Worm (Caenorhabditis elegans) whole organism, late embryonic: ENCODE results near the gene pigt-1.
A peak's percentile ranks its signal among the peaks of the same experiment; 100 is the strongest.

Experiments used
- C08G9.2 ChIP-seq: sonication (generic microtip); optimal IDR thresholded peaks from 2 replicates; lab custom pipeline; 2016; ENCODE audit warnings: mild to moderate bottlenecking, missing genetic modification characterization, moderate library complexity, missing compliant biosample characterization
- C38D4.7 ChIP-seq: fragments of 200-800 bp; sonication (Bioruptor generic); optimal IDR thresholded peaks from 2 replicates; lab custom pipeline; 2018; ENCODE audit warnings: mild to moderate bottlenecking, missing genetic modification characterization, moderate library complexity, missing compliant biosample characterization
- T23F11.4 ChIP-seq: fragments of 200-800 bp; sonication (Bioruptor generic); optimal IDR thresholded peaks from 2 replicates; lab custom pipeline; 2018; ENCODE audit warnings: mild to moderate bottlenecking, missing genetic modification characterization, missing compliant biosample characterization
- ahr-1 ChIP-seq: sonication (generic microtip); optimal IDR thresholded peaks from 2 replicates; lab custom pipeline; 2016; ENCODE audit warnings: missing genetic modification characterization, missing compliant biosample characterization
- ceh-14 ChIP-seq: sonication (generic microtip); optimal IDR thresholded peaks from 2 replicates; lab custom pipeline; 2016; ENCODE audit warnings: missing genotype, missing genetic modification characterization, missing compliant biosample characterization
- ceh-18 ChIP-seq: sonication (generic microtip); optimal IDR thresholded peaks from 2 replicates; lab custom pipeline; 2016; ENCODE audit warnings: missing genetic modification characterization, missing compliant biosample characterization
- ceh-2 ChIP-seq: sonication (generic microtip); optimal IDR thresholded peaks from 2 replicates; lab custom pipeline; 2016; ENCODE audit warnings: missing genotype, missing genetic modification characterization, missing compliant biosample characterization
- ceh-22 ChIP-seq: sonication (generic microtip); optimal IDR thresholded peaks from 2 replicates; lab custom pipeline; 2017; ENCODE audit warnings: missing biosample characterization, missing genetic modification characterization
- ceh-31 ChIP-seq: sonication (generic microtip); optimal IDR thresholded peaks from 2 replicates; lab custom pipeline; 2016; ENCODE audit warnings: missing genetic modification characterization, missing compliant biosample characterization
- ceh-34 ChIP-seq: sonication (generic microtip); optimal IDR thresholded peaks from 2 replicates; lab custom pipeline; 2016; ENCODE audit warnings: mild to moderate bottlenecking, missing genetic modification characterization, missing compliant biosample characterization
- ceh-45 ChIP-seq: fragments of 200-800 bp; sonication (Bioruptor generic); IDR thresholded peaks from 2 replicates; pipeline ENCODE4 v1.3.6; 2022; ENCODE audit warnings: missing genetic modification reagents, missing genetic modification characterization, missing compliant biosample characterization
- ceh-6 ChIP-seq: fragments of 200-800 bp; sonication (Bioruptor generic); optimal IDR thresholded peaks from 2 replicates; lab custom pipeline; 2018; ENCODE audit warnings: mild to moderate bottlenecking, missing genetic modification characterization, missing compliant biosample characterization
- elt-2 ChIP-seq: sonication (generic microtip); optimal IDR thresholded peaks from 2 replicates; lab custom pipeline; 2016; ENCODE audit warnings: missing genetic modification reagents, missing genetic modification characterization, missing compliant biosample characterization
- ets-4 ChIP-seq: sonication (generic microtip); optimal IDR thresholded peaks from 2 replicates; lab custom pipeline; 2016; ENCODE audit warnings: missing genetic modification characterization, missing compliant biosample characterization
- fax-1 ChIP-seq: sonication (generic microtip); optimal IDR thresholded peaks from 2 replicates; lab custom pipeline; 2016; ENCODE audit warnings: missing genotype, missing genetic modification characterization, missing compliant biosample characterization
- fkh-10 ChIP-seq: fragments of 150-350 bp; optimal IDR thresholded peaks from 2 replicates; lab custom pipeline; 2014; ENCODE audit warnings: missing biosample characterization, missing genetic modification reagents, missing genetic modification characterization
- fkh-6 ChIP-seq: sonication (generic microtip); optimal IDR thresholded peaks from 2 replicates; lab custom pipeline; 2016; ENCODE audit warnings: missing genetic modification characterization, missing compliant biosample characterization
- hlh-15 ChIP-seq: sonication (generic microtip); optimal IDR thresholded peaks from 2 replicates; lab custom pipeline; 2016; ENCODE audit warnings: missing genetic modification characterization, missing compliant biosample characterization
- hlh-8 ChIP-seq: sonication (generic microtip); optimal IDR thresholded peaks from 2 replicates; lab custom pipeline; 2016; ENCODE audit warnings: missing genotype, missing genetic modification characterization, missing compliant biosample characterization
- mec-3 ChIP-seq: sonication (generic microtip); optimal IDR thresholded peaks from 2 replicates; lab custom pipeline; 2016; ENCODE audit warnings: borderline replicate concordance, missing genetic modification characterization, missing compliant biosample characterization
- nfya-1 ChIP-seq: sonication (generic microtip); optimal IDR thresholded peaks from 2 replicates; lab custom pipeline; 2017; ENCODE audit warnings: missing genetic modification characterization, mild to moderate bottlenecking, missing compliant biosample characterization, antibody characterized with exemption, moderate library complexity
- nhr-232 ChIP-seq: sonication (generic microtip); optimal IDR thresholded peaks from 2 replicates; lab custom pipeline; 2016; ENCODE audit warnings: missing genetic modification characterization, missing compliant biosample characterization
- odd-2 ChIP-seq: sonication (generic microtip); optimal IDR thresholded peaks from 2 replicates; lab custom pipeline; 2017; ENCODE audit warnings: antibody characterized with exemption, mild to moderate bottlenecking, missing genetic modification characterization, missing compliant biosample characterization
- pag-3 ChIP-seq: sonication (generic microtip); optimal IDR thresholded peaks from 2 replicates; lab custom pipeline; 2016; ENCODE audit warnings: missing compliant biosample characterization, missing genetic modification characterization, borderline replicate concordance
- pat-9 ChIP-seq: fragments of 200-800 bp; sonication (Bioruptor generic); optimal IDR thresholded peaks from 2 replicates; lab custom pipeline; 2018; ENCODE audit warnings: mild to moderate bottlenecking, missing genetic modification characterization, moderate library complexity, missing compliant biosample characterization
- pha-2 ChIP-seq: sonication (generic microtip); optimal IDR thresholded peaks from 2 replicates; lab custom pipeline; 2017; ENCODE audit warnings: mild to moderate bottlenecking, missing genetic modification characterization, missing compliant biosample characterization
- pha-4 ChIP-seq: fragments of 150-350 bp; optimal IDR thresholded peaks from 2 replicates; lab custom pipeline; 2018; ENCODE audit warnings: missing biosample characterization, missing genetic modification reagents, missing genetic modification characterization
- pqm-1 ChIP-seq: sonication (generic microtip); optimal IDR thresholded peaks from 2 replicates; lab custom pipeline; 2016; ENCODE audit warnings: missing genetic modification characterization, missing compliant biosample characterization
- ref-2 ChIP-seq: sonication (generic microtip); optimal IDR thresholded peaks from 2 replicates; lab custom pipeline; 2016; ENCODE audit warnings: missing genetic modification characterization, missing compliant biosample characterization
- rnt-1 ChIP-seq: sonication (generic microtip); optimal IDR thresholded peaks from 2 replicates; lab custom pipeline; 2016; ENCODE audit warnings: missing genetic modification characterization, missing compliant biosample characterization
- syd-9 ChIP-seq: sonication (generic microtip); optimal IDR thresholded peaks from 2 replicates; lab custom pipeline; 2016; ENCODE audit warnings: mild to moderate bottlenecking, missing genetic modification characterization, moderate library complexity, missing compliant biosample characterization
- tbx-7 ChIP-seq: sonication (generic microtip); optimal IDR thresholded peaks from 2 replicates; lab custom pipeline; 2016; ENCODE audit warnings: missing genotype, missing genetic modification characterization, missing compliant biosample characterization
- unc-3 ChIP-seq, 2 experiments: fragments of 200-800 bp in 1 of 2; sonication (Bioruptor generic) in 1 of 2; sonication (generic microtip) in 1 of 2; conservative IDR thresholded peaks in 1 of 2; optimal IDR thresholded peaks in 1 of 2; 2 replicates each; pipeline versions ENCODE4 v1.3.6 to Lab custom; 2016 to 2022; ENCODE audit warnings: missing compliant biosample characterization in 2 of 2, missing genetic modification characterization in 2 of 2, missing genetic modification reagents in 1 of 2
- unc-42 ChIP-seq: sonication (generic microtip); optimal IDR thresholded peaks from 2 replicates; lab custom pipeline; 2016; ENCODE audit warnings: missing genotype, missing genetic modification characterization, missing compliant biosample characterization
- unc-55 ChIP-seq: sonication (generic microtip); optimal IDR thresholded peaks from 2 replicates; lab custom pipeline; 2017; ENCODE audit warnings: missing biosample characterization, missing genetic modification reagents, missing genetic modification characterization
- ztf-16 ChIP-seq: sonication (generic microtip); optimal IDR thresholded peaks from 2 replicates; lab custom pipeline; 2017; ENCODE audit warnings: missing genetic modification characterization, missing compliant biosample characterization

pigt-1 gene

DNA sequence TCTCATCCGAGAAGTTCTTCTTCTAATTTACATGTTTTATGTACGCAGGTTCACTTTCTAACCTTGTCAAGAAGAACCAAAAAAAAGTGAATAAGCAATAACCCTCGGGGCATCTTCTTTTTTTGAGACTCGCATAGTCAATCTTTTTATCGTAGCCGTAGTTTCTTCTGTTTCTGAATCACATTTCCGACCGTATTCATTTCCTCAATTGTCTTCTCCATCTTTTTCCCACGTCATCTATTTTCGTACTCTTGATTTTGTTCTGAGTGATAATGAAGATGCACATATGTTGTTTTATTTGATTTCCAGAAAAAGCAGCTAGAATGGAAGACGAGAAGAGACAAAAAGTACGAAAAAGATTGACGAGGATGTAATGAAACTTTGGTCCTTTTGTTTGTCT, 13.7 kb downstream of the pigt-1 start:
- TF ChIP-seq unc-42 (peak; percentile 57), ztf-16 (no peak)

DNA sequence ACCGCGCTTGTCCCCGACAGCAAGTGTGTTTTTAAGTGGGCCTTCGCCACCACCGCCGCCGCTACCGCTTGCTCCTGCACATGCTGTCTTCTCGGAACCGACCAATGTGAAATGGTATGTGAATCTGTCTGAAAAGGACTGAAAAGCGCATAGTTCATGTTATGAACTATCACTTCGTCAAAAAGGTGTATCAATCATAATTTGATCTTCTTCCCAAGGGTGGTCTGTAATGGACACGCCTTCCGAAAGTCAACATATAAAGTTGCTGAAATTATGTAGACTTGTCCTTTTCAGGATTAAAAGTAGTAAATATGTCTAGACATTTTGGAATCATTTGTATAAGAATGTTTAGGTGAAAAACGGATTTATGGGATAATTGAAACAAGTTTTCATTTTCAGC, 16.5 kb downstream of the pigt-1 start, which contains the start of gene zip-9:
Gene zip-9 (plus strand): TSS at position 301 of the 400 bp plus-strand sequence.
- no peak for TF ChIP-seq pha-4 (tag; lab: Kevin White, UChicago)
- no peak for TF ChIP-seq ceh-31 (tag; lab: Kevin White, UChicago)
- TF ChIP-seq fax-1 (tag; lab: Kevin White, UChicago), result no peak
- no peak for TF ChIP-seq fkh-6 (tag; lab: Kevin White, UChicago)
- TF ChIP-seq pha-2 (tag; lab: Kevin White, UChicago), result no peak
- no peak for TF ChIP-seq ztf-16
- no peak for TF ChIP-seq unc-55 (GFP tag; lab: Kevin White, UChicago)
- no peak for TF ChIP-seq tbx-7 (tag; lab: Kevin White, UChicago)
- TF ChIP-seq hlh-15, result no peak
- no peak for TF ChIP-seq C08G9.2 (tag; lab: Kevin White, UChicago)
- TF ChIP-seq pag-3 (tag; lab: Kevin White, UChicago), result no peak
- no peak for TF ChIP-seq ceh-34 (tag; lab: Kevin White, UChicago)
- no peak for TF ChIP-seq ceh-18
- TF ChIP-seq ceh-2 (tag; lab: Kevin White, UChicago), result no peak
- TF ChIP-seq ets-4, result no peak
- TF ChIP-seq pat-9 (tag; lab: Kevin White, UChicago), result no peak
- TF ChIP-seq mec-3 (tag; lab: Kevin White, UChicago), result no peak
- TF ChIP-seq C38D4.7 (GFP tag; lab: Kevin White, UChicago), result no peak
- no peak for TF ChIP-seq ceh-6 (GFP tag; lab: Kevin White, UChicago)

DNA sequence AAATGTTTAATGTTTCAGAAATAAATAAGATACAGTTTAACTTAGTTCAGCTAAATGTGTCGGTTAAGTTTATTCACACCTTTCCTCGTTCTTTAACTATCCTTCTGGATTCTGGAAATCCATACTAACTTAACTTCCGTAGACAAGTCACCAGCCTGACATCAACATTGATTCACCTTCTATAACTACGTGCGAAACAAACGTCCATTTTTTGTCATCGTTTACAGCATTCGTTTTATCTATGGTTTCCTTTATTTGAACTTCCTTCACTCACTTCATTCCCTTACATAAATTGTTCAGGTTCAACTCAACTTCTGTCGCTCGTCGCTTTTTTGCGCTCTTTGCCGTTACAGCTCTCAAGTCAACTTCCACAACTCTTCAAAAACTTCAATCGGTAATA, 17.5 kb downstream of the pigt-1 start, which contains the start of gene F17C11.26:
Gene F17C11.26 (plus strand): TSS at position 301 of the 400 bp plus-strand sequence.
- TF ChIP-seq rnt-1 (tag; lab: Kevin White, UChicago) (no peak), odd-2 (tag; lab: Kevin White, UChicago) (no peak), ceh-22 (no peak), ceh-18 (no peak), ahr-1 (no peak), mec-3 (tag; lab: Kevin White, UChicago) (no peak), nhr-232 (tag; lab: Kevin White, UChicago) (no peak), T23F11.4 (no peak), syd-9 (tag; lab: Kevin White, UChicago) (no peak), fkh-10 (GFP tag; lab: Kevin White, UChicago) (no peak), pqm-1 (tag; lab: Kevin White, UChicago) (no peak), ceh-14 (tag; lab: Kevin White, UChicago) (no peak)
- TF ChIP-seq, all 69 proteins: peak for 0

DNA sequence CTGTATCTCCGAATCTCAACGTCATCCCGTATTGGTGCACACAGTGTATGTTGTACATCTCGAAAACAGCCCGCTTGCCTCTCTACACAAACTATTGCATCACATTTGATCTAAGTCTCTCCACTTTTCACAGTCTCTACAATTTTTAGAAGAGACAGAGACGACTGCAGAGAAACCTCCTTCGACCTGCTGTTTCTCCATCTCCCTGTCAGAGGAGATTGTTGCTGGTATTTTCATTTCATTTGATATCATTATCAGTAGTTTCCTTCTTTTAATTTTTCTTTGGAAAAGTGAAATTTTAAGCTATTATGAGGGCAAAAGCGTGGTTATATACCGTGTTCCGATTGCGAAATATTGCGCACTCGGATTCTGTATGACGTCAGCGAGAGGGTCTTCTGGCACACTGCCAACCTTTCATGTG, 18.0 kb downstream of the pigt-1 start:
- peak; percentile 68 for TF ChIP-seq nfya-1 (tag; lab: Kevin White, UChicago)
- peak; percentile 24 for TF ChIP-seq unc-42
- TF ChIP-seq unc-55 (GFP tag; lab: Kevin White, UChicago), result peak; percentile 29
- TF ChIP-seq elt-2 (tag; lab: Kevin White, UChicago), result peak; percentile 71
- no peak for TF ChIP-seq ceh-31 (tag; lab: Kevin White, UChicago)
- TF ChIP-seq pqm-1 (tag; lab: Kevin White, UChicago), result peak; percentile 49
- TF ChIP-seq unc-3 (GFP tag; conservative IDR thresholded peaks at IDR 0.05; lab: Robert Waterston, UW), result no peak
- TF ChIP-seq unc-3 (tag; optimal IDR thresholded peaks at IDR 0.05; lab: Kevin White, UChicago), result no peak
- TF ChIP-seq ref-2 (tag; lab: Kevin White, UChicago), result peak; percentile 37
- TF ChIP-seq ceh-45 (GFP tag; lab: Robert Waterston, UW), result no peak
- no peak for TF ChIP-seq pag-3 (tag; lab: Kevin White, UChicago)
- TF ChIP-seq hlh-8 (tag; lab: Kevin White, UChicago), result no peak
- TF ChIP-seq, all 69 proteins: peak for 6
